Worm (Caenorhabditis elegans): ENCODE data around the gene anoh-1.

Gene anoh-1

ce11 chrIII:13258163-13258562 is 11.8 kb downstream of the anoh-1 start:
- TF ChIP-seq nhr-76 (tag; optimal IDR thresholded peaks at IDR 0.05) (no peak), nhr-11 (tag; optimal IDR thresholded peaks at IDR 0.05) (no peak), eor-1 (tag; optimal IDR thresholded peaks at IDR 0.05) (no peak), ZK546.5 (tag; optimal IDR thresholded peaks at IDR 0.05) (no peak), nhr-23 (tag; optimal IDR thresholded peaks at IDR 0.05) (no peak), nhr-25 (tag; optimal IDR thresholded peaks at IDR 0.05) (no peak), fkh-2 (tag; optimal IDR thresholded peaks at IDR 0.05) (no peak), nhr-67 (tag; optimal IDR thresholded peaks at IDR 0.05) (no peak), nhr-12 (tag; optimal IDR thresholded peaks at IDR 0.05) (no peak), lin-15B (tag; optimal IDR thresholded peaks at IDR 0.05) (peak; percentile 25), snpc-4 (tag; optimal IDR thresholded peaks at IDR 0.05) (no peak), sea-2 (GFP tag; optimal IDR thresholded peaks at IDR 0.05) (peak; percentile 26), lsy-12 (tag; optimal IDR thresholded peaks at IDR 0.05) (no peak), nhr-77 (tag; optimal IDR thresholded peaks at IDR 0.05) (no peak), lin-39 (tag; optimal IDR thresholded peaks at IDR 0.05) (no peak), egl-5 (tag; optimal IDR thresholded peaks at IDR 0.05) (no peak), ztf-4 (tag; optimal IDR thresholded peaks at IDR 0.05) (no peak), ceh-9 (tag; optimal IDR thresholded peaks at IDR 0.05) (no peak), elt-1 (tag; optimal IDR thresholded peaks at IDR 0.05) (no peak), mml-1 (tag; optimal IDR thresholded peaks at IDR 0.05) (no peak), ztf-11 (tag; optimal IDR thresholded peaks at IDR 0.05) (no peak), hmg-11 (tag; optimal IDR thresholded peaks at IDR 0.05) (peak; percentile 2), unc-39 (tag; optimal IDR thresholded peaks at IDR 0.05) (no peak), daf-12 (tag; optimal IDR thresholded peaks at IDR 0.05) (no peak), ama-1 (optimal IDR thresholded peaks at IDR 0.05) (no peak), jun-1 (tag; optimal IDR thresholded peaks at IDR 0.05) (no peak), nfya-1 (tag; optimal IDR thresholded peaks at IDR 0.05; ENCODE audit: insufficient read depth) (peak; percentile 55), ceh-28 (tag; optimal IDR thresholded peaks at IDR 0.05) (no peak), tbx-2 (tag; optimal IDR thresholded peaks at IDR 0.05) (no peak), skn-1 (tag; optimal IDR thresholded peaks at IDR 0.05) (no peak), aly-2 (tag; optimal IDR thresholded peaks at IDR 0.05) (no peak), pqm-1 (tag; optimal IDR thresholded peaks at IDR 0.05) (no peak)

ce11 chrIII:13258752-13259151 is 12.4 kb downstream of the anoh-1 start:
- TF ChIP-seq nhr-76 (tag; optimal IDR thresholded peaks at IDR 0.05) (no peak), nhr-43 (tag; optimal IDR thresholded peaks at IDR 0.05; ENCODE audit: poor library complexity, severe bottlenecking) (no peak), ztf-4 (tag; optimal IDR thresholded peaks at IDR 0.05) (no peak), unc-62 (GFP tag; optimal IDR thresholded peaks at IDR 0.05) (no peak), nhr-77 (tag; optimal IDR thresholded peaks at IDR 0.05) (no peak), nfya-1 (tag; optimal IDR thresholded peaks at IDR 0.05; ENCODE audit: insufficient read depth) (peak; percentile 48), mdl-1 (tag; optimal IDR thresholded peaks at IDR 0.05) (no peak), jun-1 (tag; optimal IDR thresholded peaks at IDR 0.05) (no peak), hmg-11 (tag; optimal IDR thresholded peaks at IDR 0.05) (no peak), ztf-11 (tag; optimal IDR thresholded peaks at IDR 0.05) (no peak), snpc-4 (tag; optimal IDR thresholded peaks at IDR 0.05) (no peak), ceh-28 (tag; optimal IDR thresholded peaks at IDR 0.05) (peak; percentile 41), pha-4 (tag; optimal IDR thresholded peaks at IDR 0.05) (peak; percentile 50), fos-1 (tag; optimal IDR thresholded peaks at IDR 0.05) (no peak), daf-12 (tag; optimal IDR thresholded peaks at IDR 0.05) (no peak), lsy-12 (tag; optimal IDR thresholded peaks at IDR 0.05) (peak; percentile 16), elt-1 (tag; optimal IDR thresholded peaks at IDR 0.05) (no peak), mml-1 (tag; optimal IDR thresholded peaks at IDR 0.05) (no peak), lin-15B (tag; optimal IDR thresholded peaks at IDR 0.05) (peak; percentile 15), nhr-12 (tag; optimal IDR thresholded peaks at IDR 0.05) (no peak), nhr-237 (tag; optimal IDR thresholded peaks at IDR 0.05) (no peak), eor-1 (tag; optimal IDR thresholded peaks at IDR 0.05) (no peak), nhr-23 (tag; optimal IDR thresholded peaks at IDR 0.05) (peak; percentile 16), R02D3.7 (tag; optimal IDR thresholded peaks at IDR 0.05) (no peak), ama-1 (optimal IDR thresholded peaks at IDR 0.05) (no peak), aly-2 (tag; optimal IDR thresholded peaks at IDR 0.05) (no peak), ceh-9 (tag; optimal IDR thresholded peaks at IDR 0.05) (no peak), ceh-82 (tag; optimal IDR thresholded peaks at IDR 0.05) (no peak), zag-1 (tag; optimal IDR thresholded peaks at IDR 0.05) (no peak), nhr-25 (tag; optimal IDR thresholded peaks at IDR 0.05) (peak; percentile 21), fkh-10 (GFP tag; optimal IDR thresholded peaks at IDR 0.05) (no peak), sea-2 (GFP tag; optimal IDR thresholded peaks at IDR 0.05) (no peak), nhr-67 (tag; optimal IDR thresholded peaks at IDR 0.05) (no peak), tbx-2 (tag; optimal IDR thresholded peaks at IDR 0.05) (no peak), pqm-1 (tag; optimal IDR thresholded peaks at IDR 0.05) (no peak), nhr-28 (tag; optimal IDR thresholded peaks at IDR 0.05) (no peak), elt-3 (tag; optimal IDR thresholded peaks at IDR 0.05) (no peak), elt-2 (tag; optimal IDR thresholded peaks at IDR 0.05) (no peak), skn-1 (tag; optimal IDR thresholded peaks at IDR 0.05) (no peak), ceh-16 (tag; optimal IDR thresholded peaks at IDR 0.05) (no peak), egl-27 (tag; optimal IDR thresholded peaks at IDR 0.05) (no peak), nhr-11 (tag; optimal IDR thresholded peaks at IDR 0.05) (no peak), fkh-2 (tag; optimal IDR thresholded peaks at IDR 0.05) (no peak), egl-5 (tag; optimal IDR thresholded peaks at IDR 0.05) (no peak), unc-39 (tag; optimal IDR thresholded peaks at IDR 0.05) (no peak), ZK546.5 (tag; optimal IDR thresholded peaks at IDR 0.05) (no peak), lin-39 (tag; optimal IDR thresholded peaks at IDR 0.05) (no peak)

Data from whole organism, L3 larva.